Worm (Caenorhabditis elegans): ENCODE measurements around the gene C05C9.2.

- no peak for TF ChIP-seq dao-5 (tag; optimal IDR thresholded peaks at IDR 0.05)
- no peak for TF ChIP-seq him-1 (tag; optimal IDR thresholded peaks at IDR 0.05)
- no peak for TF ChIP-seq W03F9.2 (tag; optimal IDR thresholded peaks at IDR 0.05)
These were observed 48.3 kb downstream of the C05C9.2 start, which contains the start of gene col-179 for ce11 chrX:11201165-11201564.

Data from whole organism, L4/young adult.